Fruit fly (Drosophila melanogaster): ENCODE measurements around the gene yata.

Gene yata

DNA sequence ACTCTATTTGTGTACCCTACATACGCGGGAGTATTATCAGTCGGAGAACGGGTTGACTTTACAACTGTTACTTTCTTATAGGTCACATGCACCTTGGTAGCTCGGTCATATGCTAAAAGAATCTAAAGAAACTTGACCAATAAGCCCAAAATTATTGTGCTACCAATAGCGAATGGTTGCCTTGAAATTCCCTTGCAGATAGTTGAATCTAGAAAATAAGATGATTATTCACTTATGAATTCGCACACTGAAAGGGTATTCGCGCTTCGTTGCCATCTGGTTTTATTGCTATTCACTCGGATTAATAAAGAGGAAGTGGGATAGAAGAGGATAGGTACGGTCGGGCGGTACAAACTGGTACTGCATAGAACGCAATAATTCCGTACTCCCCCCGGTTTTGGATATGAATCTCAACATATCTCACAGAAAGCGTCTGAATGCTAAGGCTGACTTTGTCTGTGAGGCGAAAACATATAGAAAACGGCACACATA, 24.9 kb downstream of the yata start:
- TF ChIP-seq dl (GFP tag; optimal IDR thresholded peaks at IDR 0.05; ENCODE audit: insufficient read depth in 1 of 2, partially characterized antibody in 2 of 2): no peak
- peak; percentile 78 for TF ChIP-seq rgr (GFP tag; optimal IDR thresholded peaks at IDR 0.05)
- no peak for TF ChIP-seq CrebA (GFP tag; optimal IDR thresholded peaks at IDR 0.05; ENCODE audit: borderline replicate concordance)
- TF ChIP-seq Rel (GFP tag; optimal IDR thresholded peaks at IDR 0.05): no peak
- peak; percentile 90 for TF ChIP-seq Rel (tag; optimal IDR thresholded peaks at IDR 0.05)
- TF ChIP-seq Jra (GFP tag; optimal IDR thresholded peaks at IDR 0.05): no peak
- peak; percentile 38 for TF ChIP-seq Hnf4 (GFP tag; optimal IDR thresholded peaks at IDR 0.05)
- TF ChIP-seq N (GFP tag; optimal IDR thresholded peaks at IDR 0.05): no peak
- TF ChIP-seq CG32264 (GFP tag; optimal IDR thresholded peaks at IDR 0.05): peak; percentile 52
- peak; percentile 58 for TF ChIP-seq CG9705 (GFP tag; optimal IDR thresholded peaks at IDR 0.05)
- no peak for TF ChIP-seq psq (GFP tag; optimal IDR thresholded peaks at IDR 0.05)
- TF ChIP-seq Sp1 (GFP tag; optimal IDR thresholded peaks at IDR 0.05): peak; percentile 77
- TF ChIP-seq OdsH (GFP tag; optimal IDR thresholded peaks at IDR 0.05): peak; percentile 77
- peak; percentile 51 to 85 for TF ChIP-seq foxo (GFP tag; optimal IDR thresholded peaks at IDR 0.05)
- TF ChIP-seq Mio (GFP tag; optimal IDR thresholded peaks at IDR 0.05): peak; percentile 46
- TF ChIP-seq br (GFP tag; optimal IDR thresholded peaks at IDR 0.05): peak; percentile 84
- peak; percentile 81 for TF ChIP-seq HLH106 (tag; optimal IDR thresholded peaks at IDR 0.05)
- TF ChIP-seq tai (GFP tag; optimal IDR thresholded peaks at IDR 0.05): peak; percentile 43
- peak; percentile 75 for TF ChIP-seq sv (GFP tag; optimal IDR thresholded peaks at IDR 0.05)
- TF ChIP-seq ey (GFP tag; optimal IDR thresholded peaks at IDR 0.05): peak; percentile 90
- TF ChIP-seq woc (GFP tag; optimal IDR thresholded peaks at IDR 0.05): peak; percentile 79
- TF ChIP-seq dmrt93B (GFP tag; optimal IDR thresholded peaks at IDR 0.05): peak; percentile 61
- TF ChIP-seq Abd-B (GFP tag; optimal IDR thresholded peaks at IDR 0.05): no peak
- TF ChIP-seq sage (GFP tag; optimal IDR thresholded peaks at IDR 0.05): no peak
- TF ChIP-seq fru (GFP tag; optimal IDR thresholded peaks at IDR 0.05): peak; percentile 80
- peak; percentile 69 for TF ChIP-seq h (GFP tag; optimal IDR thresholded peaks at IDR 0.05)

DNA sequence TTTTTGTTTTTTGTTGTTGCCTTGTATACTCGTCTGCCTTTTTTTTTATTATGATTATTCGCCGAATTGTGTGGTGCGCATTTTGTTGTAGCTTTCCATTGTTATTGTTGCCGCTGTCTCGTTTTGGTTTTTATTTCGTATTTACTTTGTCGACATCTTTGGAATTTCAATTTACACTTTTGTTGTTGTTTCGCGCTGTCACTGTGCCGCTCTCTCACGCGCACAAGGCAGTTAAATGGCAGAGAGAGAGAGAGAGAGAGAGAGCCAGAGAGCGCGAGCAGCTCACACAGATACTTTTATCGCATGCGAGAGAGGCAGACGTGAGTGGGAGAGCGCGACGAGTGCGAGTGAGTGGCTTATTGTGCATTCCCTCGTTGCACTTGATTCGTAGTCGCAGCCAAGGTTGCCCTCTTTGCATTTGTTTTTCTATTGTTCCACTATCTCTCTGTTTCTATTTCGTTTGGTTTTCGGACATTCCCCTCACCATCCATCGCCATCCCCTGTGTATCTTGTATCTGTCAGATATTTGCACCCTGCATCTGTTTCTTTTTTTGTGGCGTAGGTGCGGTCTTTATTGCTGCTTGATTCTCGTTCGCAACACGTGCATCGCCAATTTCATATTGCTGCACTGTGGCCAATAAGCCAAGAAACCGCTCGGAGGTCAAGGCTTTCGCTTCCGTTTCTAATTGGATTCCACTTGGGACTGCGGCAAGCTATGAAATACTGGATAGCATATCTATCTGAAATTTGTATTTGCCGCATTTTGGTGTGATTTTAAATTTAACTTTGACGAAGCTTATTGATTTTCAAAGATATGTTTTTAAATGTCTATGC, 25.6 kb downstream of the yata start:
- TF ChIP-seq lola (GFP tag; optimal IDR thresholded peaks at IDR 0.05) (no peak), GATAd (GFP tag; optimal IDR thresholded peaks at IDR 0.05) (no peak), dmrt93B (GFP tag; optimal IDR thresholded peaks at IDR 0.05) (no peak), Dfd (GFP tag; optimal IDR thresholded peaks at IDR 0.05) (no peak), usp (GFP tag; optimal IDR thresholded peaks at IDR 0.05) (no peak), jim (GFP tag; optimal IDR thresholded peaks at IDR 0.05) (peak; percentile 54), OdsH (GFP tag; optimal IDR thresholded peaks at IDR 0.05) (peak; percentile 9), Sp1 (GFP tag; optimal IDR thresholded peaks at IDR 0.05) (no peak), Myc (optimal IDR thresholded peaks at IDR 0.05) (no peak), dl (GFP tag; optimal IDR thresholded peaks at IDR 0.05; ENCODE audit: insufficient read depth in 1 of 2, partially characterized antibody in 2 of 2) (peak; percentile 98 to 99), Rel (GFP tag; optimal IDR thresholded peaks at IDR 0.05) (peak; percentile 43), Rel (tag; optimal IDR thresholded peaks at IDR 0.05) (peak; percentile 70), rgr (GFP tag; optimal IDR thresholded peaks at IDR 0.05) (peak; percentile 24), woc (GFP tag; optimal IDR thresholded peaks at IDR 0.05) (no peak), dsf (GFP tag; optimal IDR thresholded peaks at IDR 0.05; ENCODE audit: borderline replicate concordance) (no peak), Jra (GFP tag; optimal IDR thresholded peaks at IDR 0.05) (no peak), brk (GFP tag; optimal IDR thresholded peaks at IDR 0.05) (peak; percentile 15), CrebA (GFP tag; optimal IDR thresholded peaks at IDR 0.05; ENCODE audit: borderline replicate concordance) (peak; percentile 82), Hr78 (GFP tag; optimal IDR thresholded peaks at IDR 0.05) (no peak), ey (GFP tag; optimal IDR thresholded peaks at IDR 0.05) (no peak), psq (GFP tag; optimal IDR thresholded peaks at IDR 0.05) (peak; percentile 81), CG32264 (GFP tag; optimal IDR thresholded peaks at IDR 0.05) (peak; percentile 49), CG9705 (GFP tag; optimal IDR thresholded peaks at IDR 0.05) (no peak), br (GFP tag; optimal IDR thresholded peaks at IDR 0.05) (no peak), Mio (GFP tag; optimal IDR thresholded peaks at IDR 0.05) (no peak), Hnf4 (GFP tag; optimal IDR thresholded peaks at IDR 0.05) (no peak), sage (GFP tag; optimal IDR thresholded peaks at IDR 0.05) (peak; percentile 45), Vsx2 (GFP tag; optimal IDR thresholded peaks at IDR 0.05; ENCODE audit: partially characterized antibody) (peak; percentile 98), fru (GFP tag; optimal IDR thresholded peaks at IDR 0.05) (no peak), Dif (GFP tag; optimal IDR thresholded peaks at IDR 0.05; ENCODE audit: partially characterized antibody) (peak; percentile 100), tai (GFP tag; optimal IDR thresholded peaks at IDR 0.05) (no peak), h (GFP tag; optimal IDR thresholded peaks at IDR 0.05) (peak; percentile 10), sv (GFP tag; optimal IDR thresholded peaks at IDR 0.05) (no peak), Hr83 (GFP tag; optimal IDR thresholded peaks at IDR 0.05; ENCODE audit: poor library complexity, severe bottlenecking) (peak; percentile 62), foxo (GFP tag; optimal IDR thresholded peaks at IDR 0.05) (no peak), N (GFP tag; optimal IDR thresholded peaks at IDR 0.05) (no peak), pan (optimal IDR thresholded peaks at IDR 0.05) (no peak), HLH106 (tag; optimal IDR thresholded peaks at IDR 0.05) (no peak), Abd-B (GFP tag; optimal IDR thresholded peaks at IDR 0.05) (no peak)

All from whole organism, wandering third instar larva.